Worm (Caenorhabditis elegans) whole organism, L4 larva: ENCODE data around the gene W01B6.6.

ENCODE experiments used
- D1046.2 ChIP-seq: fragments of 200-800 bp; sonication (Bioruptor generic); IDR thresholded peaks from 2 replicates; pipeline ENCODE4 v1.3.6; 2022; ENCODE audit warnings: missing genetic modification characterization, missing compliant biosample characterization
- egl-43 ChIP-seq: fragments of 200-800 bp; sonication (Bioruptor generic); IDR thresholded peaks from 2 replicates; pipeline ENCODE4 v1.3.6; 2022; ENCODE audit warnings: missing genetic modification reagents, missing genetic modification characterization, missing compliant biosample characterization
- lsy-2 ChIP-seq, 2 experiments: fragments of 150-350 bp in 1 of 2; sonication (generic microtip) in 1 of 2; optimal IDR thresholded peaks; 2 replicates each; lab custom pipeline; 2014 to 2017; ENCODE audit warnings: missing biosample characterization in 2 of 2, missing genetic modification characterization in 2 of 2
- nhr-102 ChIP-seq: sonication (generic microtip); optimal IDR thresholded peaks from 2 replicates; lab custom pipeline; 2016; ENCODE audit warnings: mild to moderate bottlenecking, missing genetic modification characterization, moderate library complexity, missing compliant biosample characterization
- nhr-76 ChIP-seq: fragments of 150-350 bp; optimal IDR thresholded peaks from 2 replicates; lab custom pipeline; 2014; ENCODE audit warnings: missing biosample characterization, missing genetic modification characterization
- skn-1 ChIP-seq: fragments of 150-350 bp; optimal IDR thresholded peaks from 2 replicates; lab custom pipeline; 2014; ENCODE audit warnings: missing biosample characterization, missing genetic modification characterization
- tra-1 ChIP-seq: fragments of 200-800 bp; sonication (Bioruptor generic); IDR thresholded peaks from 2 replicates; pipeline ENCODE4 v1.3.6; 2022; ENCODE audit warnings: missing genetic modification reagents, missing genetic modification characterization, missing compliant biosample characterization
- unc-62 ChIP-seq, 3 experiments: fragments of 150-350 bp in 1 of 3; sonication (generic microtip); optimal IDR thresholded peaks in 2 of 3; peaks in 1 of 3; 1 replicate in 1 of 3; 2 replicates in 2 of 3; lab custom pipeline; 2014 to 2017; ENCODE audit warnings: missing biosample characterization in 3 of 3, missing genetic modification characterization in 3 of 3, missing genetic modification reagents in 3 of 3, missing genotype in 1 of 3
- zag-1 ChIP-seq: fragments of 150-350 bp; optimal IDR thresholded peaks from 2 replicates; lab custom pipeline; 2014; ENCODE audit warnings: missing biosample characterization, missing genetic modification characterization
- zip-2 ChIP-seq: fragments of 150-350 bp; optimal IDR thresholded peaks from 2 replicates; lab custom pipeline; 2014; ENCODE audit warnings: missing biosample characterization, missing genetic modification characterization

DNA sequence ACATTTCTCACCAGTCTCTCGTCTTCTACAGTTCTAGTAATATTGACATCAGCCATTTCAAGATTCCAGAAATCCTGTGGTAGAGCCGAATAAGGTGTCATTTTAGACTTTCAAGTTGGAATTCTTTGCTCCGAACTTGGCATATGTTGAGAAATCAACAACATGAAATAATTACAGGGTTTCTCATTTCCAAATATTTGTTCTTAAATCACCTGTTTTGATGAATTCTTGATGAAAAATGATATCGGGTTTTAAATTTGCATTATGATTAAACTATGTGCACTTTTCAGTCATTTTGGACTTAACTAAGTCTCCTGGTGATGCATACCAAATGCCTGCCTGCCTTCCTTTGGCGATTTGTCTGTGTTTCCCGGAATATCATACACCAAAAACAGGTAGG, 27.4 kb upstream of the W01B6.6 start, which contains the start of gene srv-12:
- TF ChIP-seq zag-1 (tag; lab: Kevin White, UChicago) (no peak), egl-43 (GFP tag; lab: Robert Waterston, UW) (no peak), skn-1 (tag; lab: Kevin White, UChicago) (no peak), D1046.2 (GFP tag; lab: Robert Waterston, UW) (no peak), nhr-102 (tag; lab: Kevin White, UChicago) (no peak), unc-62 (GFP tag; optimal IDR thresholded peaks at IDR 0.05 in 1 of 2; lab: Kevin White, UChicago) (no peak), unc-62 (tag; optimal IDR thresholded peaks at IDR 0.05; lab: Kevin White, UChicago) (no peak), zip-2 (no peak), nhr-76 (no peak), tra-1 (GFP tag; lab: Robert Waterston, UW) (no peak), lsy-2 (tag; optimal IDR thresholded peaks at IDR 0.05; lab: Kevin White, UChicago) (no peak)
